Worm (Caenorhabditis elegans) whole organism, L2 larva: ENCODE results near the gene srw-87.

Experiments
- C34F6.9 ChIP-seq: fragments of 150-350 bp; optimal IDR thresholded peaks from 2 replicates; lab custom pipeline; 2014; ENCODE audit warnings: missing biosample characterization, missing genetic modification characterization
- aly-2 ChIP-seq: fragments of 150-350 bp; optimal IDR thresholded peaks from 2 replicates; lab custom pipeline; 2014; ENCODE audit warnings: missing biosample characterization, missing genetic modification characterization
- ama-1 ChIP-seq: fragments of 150-350 bp; optimal IDR thresholded peaks from 2 replicates; lab custom pipeline; 2018; ENCODE audit warnings: inconsistent platforms
- dmd-4 ChIP-seq: sonication (generic microtip); optimal IDR thresholded peaks from 2 replicates; lab custom pipeline; 2017; ENCODE audit warnings: missing biosample characterization, missing genetic modification characterization
- egl-27 ChIP-seq: sonication (generic microtip); optimal IDR thresholded peaks from 3 replicates; lab custom pipeline; 2017; ENCODE audit warnings: missing biosample characterization, missing genetic modification reagents, missing genetic modification characterization
- fos-1 ChIP-seq: fragments of 150-350 bp; optimal IDR thresholded peaks from 2 replicates; lab custom pipeline; 2014; ENCODE audit warnings: missing biosample characterization, missing genetic modification characterization
- lin-11 ChIP-seq: fragments of 150-350 bp; sonication (generic microtip); optimal IDR thresholded peaks from 2 replicates; lab custom pipeline; 2014; ENCODE audit warnings: missing biosample characterization, missing genetic modification characterization, inconsistent platforms, mixed read lengths
- nhr-11 ChIP-seq: fragments of 150-350 bp; optimal IDR thresholded peaks from 2 replicates; lab custom pipeline; 2014; ENCODE audit warnings: missing biosample characterization, missing genetic modification characterization
- nhr-129 ChIP-seq: fragments of 150-350 bp; optimal IDR thresholded peaks from 2 replicates; lab custom pipeline; 2014; ENCODE audit warnings: missing biosample characterization, missing genetic modification characterization
- unc-55 ChIP-seq: fragments of 150-350 bp; sonication (generic microtip); optimal IDR thresholded peaks from 3 replicates; lab custom pipeline; 2014; ENCODE audit warnings: missing biosample characterization, missing genetic modification reagents, missing genetic modification characterization
- ztf-11 ChIP-seq: sonication (generic microtip); optimal IDR thresholded peaks from 2 replicates; lab custom pipeline; 2017; ENCODE audit warnings: missing biosample characterization, missing genetic modification characterization

DNA sequence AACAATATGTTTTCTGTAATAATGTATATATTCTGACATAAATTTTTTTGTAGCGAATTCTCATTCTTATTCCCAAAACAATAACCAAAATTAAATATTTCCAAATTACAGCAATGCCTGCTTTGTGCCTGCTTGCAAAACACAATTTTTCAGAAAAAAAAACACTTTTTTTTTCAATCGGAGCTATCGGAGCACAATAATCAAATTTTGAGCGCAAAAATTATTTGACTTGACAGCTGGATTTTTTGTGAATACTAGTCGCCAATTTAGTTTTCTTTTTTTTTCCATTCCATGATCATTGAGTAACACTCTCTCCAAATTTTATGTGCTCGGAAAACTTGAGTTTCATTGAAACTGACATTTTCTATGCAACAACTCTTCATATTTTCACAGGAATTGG, 19.2 kb upstream of the srw-87 start, which contains the start of gene srh-180:
- TF ChIP-seq nhr-11 (tag; lab: Kevin White, UChicago), result no peak
- no peak for TF ChIP-seq egl-27 (tag; lab: Kevin White, UChicago)
- no peak for TF ChIP-seq nhr-129 (tag; lab: Kevin White, UChicago)
- TF ChIP-seq fos-1, result no peak
- no peak for TF ChIP-seq unc-55 (GFP tag; lab: Kevin White, UChicago)
- no peak for TF ChIP-seq aly-2
- TF ChIP-seq ztf-11 (tag; lab: Kevin White, UChicago), result no peak
- no peak for TF ChIP-seq ama-1 (lab: Kevin White, UChicago)
- TF ChIP-seq dmd-4 (tag; lab: Kevin White, UChicago), result no peak
- TF ChIP-seq lin-11, result no peak
- no peak for TF ChIP-seq C34F6.9
